Fruit fly (Drosophila melanogaster): ENCODE measurements around the gene Esp.

Esp gene

dm6 chr3R:24812394-24812793, 29.3 kb upstream of the Esp start (continued):
- TF ChIP-seq twi (tag; optimal IDR thresholded peaks at IDR 0.05) (peak; percentile 55), Usf (GFP tag; optimal IDR thresholded peaks at IDR 0.05) (no peak), gro (GFP tag; optimal IDR thresholded peaks at IDR 0.05) (no peak), Gsc (GFP tag; IDR thresholded peaks at IDR 0.05) (no peak), kni (GFP tag; optimal IDR thresholded peaks at IDR 0.05) (peak; percentile 63), CG6813 (GFP tag; optimal IDR thresholded peaks at IDR 0.05) (no peak), luna (GFP tag; optimal IDR thresholded peaks at IDR 0.05) (no peak), ttk (GFP tag; IDR thresholded peaks at IDR 0.05) (no peak), TFAM (GFP tag; optimal IDR thresholded peaks at IDR 0.05) (no peak), Dll (GFP tag; IDR thresholded peaks at IDR 0.05; ENCODE audit: partially characterized antibody) (no peak), seq (GFP tag; IDR thresholded peaks at IDR 0.05) (no peak), CG10366 (GFP tag; IDR thresholded peaks at IDR 0.05) (no peak), pros (GFP tag; optimal IDR thresholded peaks at IDR 0.05) (no peak), CG10565 (GFP tag; optimal IDR thresholded peaks at IDR 0.05) (no peak), esg (GFP tag; conservative IDR thresholded peaks at IDR 0.05) (no peak)

- TF ChIP-seq Med (GFP tag): peak; percentile 71
- TF ChIP-seq HLHmδ (GFP tag; optimal IDR thresholded peaks at IDR 0.05): no peak
- TF ChIP-seq CG4360 (GFP tag; IDR thresholded peaks at IDR 0.05): peak; percentile 99
- peak; percentile 34 for TF ChIP-seq pros (GFP tag; optimal IDR thresholded peaks at IDR 0.05)
- peak; percentile 58 for TF ChIP-seq CG15479 (GFP tag; optimal IDR thresholded peaks at IDR 0.05)
- no peak for TF ChIP-seq CG11247 (GFP tag; IDR thresholded peaks at IDR 0.05)
- TF ChIP-seq CG34422 (GFP tag; IDR thresholded peaks at IDR 0.05): peak; percentile 15; the same call in 1 of the 3 replicates
- peak; percentile 32; the same call in 1 of the 2 replicates for TF ChIP-seq Bgb (GFP tag; IDR thresholded peaks at IDR 0.05; ENCODE audit: partially characterized antibody)
- TF ChIP-seq chm (GFP tag; IDR thresholded peaks at IDR 0.05): 0 out of 2 replicates have a peak, but pooled peaks have one; percentile 20
- TF ChIP-seq CG4707 (GFP tag; optimal IDR thresholded peaks at IDR 0.05): no peak
- 0 out of 2 replicates have a peak, but pooled peaks have one; percentile 29 for TF ChIP-seq sens-2 (GFP tag; IDR thresholded peaks at IDR 0.05)
- TF ChIP-seq Nf-YC (tag; optimal IDR thresholded peaks at IDR 0.05): no peak
- no peak for TF ChIP-seq CG14050 (GFP tag; IDR thresholded peaks at IDR 0.05)
- TF ChIP-seq CG4424 (GFP tag; optimal IDR thresholded peaks at IDR 0.05): no peak
- peak; percentile 4 for TF ChIP-seq CG12769 (tag; optimal IDR thresholded peaks at IDR 0.05)
- TF ChIP-seq twi (tag; optimal IDR thresholded peaks at IDR 0.05): peak; percentile 28
- peak; percentile 8 for TF ChIP-seq Hand (GFP tag; optimal IDR thresholded peaks at IDR 0.05)
- TF ChIP-seq mirr (GFP tag; optimal IDR thresholded peaks at IDR 0.05): peak; percentile 25
- peak; percentile 11; the same call in 1 of the 3 replicates for TF ChIP-seq ci (GFP tag; IDR thresholded peaks at IDR 0.05)
- peak; percentile 0 for TF ChIP-seq grau (tag; optimal IDR thresholded peaks at IDR 0.05)
- TF ChIP-seq kni (GFP tag; optimal IDR thresholded peaks at IDR 0.05): peak; percentile 24
- TF ChIP-seq CG8290 (GFP tag; optimal IDR thresholded peaks at IDR 0.05): no peak
- TF ChIP-seq CG8290 (tag; optimal IDR thresholded peaks at IDR 0.05): peak in 1 of 2 experiments; percentile 20
- peak; percentile 4 for TF ChIP-seq cg (GFP tag; optimal IDR thresholded peaks at IDR 0.05)
- TF ChIP-seq CG1024 (GFP tag; IDR thresholded peaks at IDR 0.05): no peak
- TF ChIP-seq cad (GFP tag; optimal IDR thresholded peaks at IDR 0.05): peak; percentile 15
- TF ChIP-seq CG15269 (tag; optimal IDR thresholded peaks at IDR 0.05): no peak
- TF ChIP-seq CG2199 (GFP tag; IDR thresholded peaks at IDR 0.05): peak; percentile 79; the same call in 2 of the 3 replicates
- TF ChIP-seq kah (GFP tag; optimal IDR thresholded peaks at IDR 0.05): peak; percentile 87
- 0 out of 3 replicates have a peak, but pooled peaks have one; percentile 15 for TF ChIP-seq CG6791 (GFP tag; IDR thresholded peaks at IDR 0.05; ENCODE audit: partially characterized antibody)
- peak; percentile 68 for TF ChIP-seq ewg (GFP tag; optimal IDR thresholded peaks at IDR 0.05)
- TF ChIP-seq scrt (GFP tag; optimal IDR thresholded peaks at IDR 0.05): peak; percentile 81
Observed at dm6 chr3R:24812987-24813636, 28.6 kb upstream of the Esp start.
